Worm (Caenorhabditis elegans) whole organism, L4/young adult: Measurements from ENCODE around the gene clec-181.

ENCODE experiments used
- W03F9.2 ChIP-seq: fragments of 150-350 bp; optimal IDR thresholded peaks from 2 replicates; lab custom pipeline; 2014; ENCODE audit warnings: missing biosample characterization, missing genetic modification characterization
- dao-5 ChIP-seq: sonication (generic microtip); optimal IDR thresholded peaks from 2 replicates; lab custom pipeline; 2016; ENCODE audit warnings: missing genotype, missing genetic modification characterization, moderate library complexity, missing compliant biosample characterization
- him-1 ChIP-seq: sonication (generic microtip); optimal IDR thresholded peaks from 2 replicates; lab custom pipeline; 2016; ENCODE audit warnings: missing genotype, missing genetic modification reagents, missing genetic modification characterization, missing compliant biosample characterization

- no peak for TF ChIP-seq him-1 (tag; lab: Kevin White, UChicago)
- no peak for TF ChIP-seq W03F9.2
- no peak for TF ChIP-seq dao-5 (tag; lab: Kevin White, UChicago)
Observed at ce11 chrIV:8587057-8587456, 8.8 kb upstream of the clec-181 start.
